Fruit fly (Drosophila melanogaster) whole organism, embryonic: ENCODE results near the gene Appl.

Experiments
- ATbp ChIP-seq: fragments of 200-800 bp; sonication (Bioruptor generic); optimal IDR thresholded peaks from 2 replicates; lab custom pipeline; 2017; ENCODE audit warnings: missing biosample characterization, mild to moderate bottlenecking, missing genetic modification characterization, missing genetic modification reagents
- Bgb ChIP-seq: fragments of 200-800 bp; sonication (Bioruptor generic); IDR thresholded peaks from 2 replicates; pipeline ENCODE4 v1.3.6; 2022; ENCODE audit warnings: missing biosample characterization, missing genetic modification characterization; ENCODE audit not compliant: partially characterized antibody
- CG11560 ChIP-seq: fragments of 200-800 bp; sonication (Bioruptor generic); IDR thresholded peaks from 3 replicates; pipeline ENCODE4 v1.3.6; 2022; ENCODE audit warnings: missing biosample characterization, missing genetic modification characterization
- CG13287 ChIP-seq: fragments of 200-800 bp; sonication (Bioruptor generic); IDR thresholded peaks from 2 replicates; pipeline ENCODE4 v1.3.6; 2022; ENCODE audit warnings: missing biosample characterization, missing genetic modification characterization; ENCODE audit not compliant: partially characterized antibody
- CG15514 ChIP-seq: fragments of 200-800 bp; sonication (Bioruptor generic); optimal IDR thresholded peaks from 3 replicates; lab custom pipeline; 2017; ENCODE audit warnings: missing biosample characterization, missing genetic modification characterization, mild to moderate bottlenecking, moderate library complexity, missing genetic modification reagents
- CG1603 ChIP-seq: fragments of 200-800 bp; sonication (Bioruptor generic); optimal IDR thresholded peaks from 2 replicates; lab custom pipeline; 2019; ENCODE audit warnings: missing biosample characterization, mild to moderate bottlenecking, missing genetic modification characterization, moderate library complexity
- CG2875 ChIP-seq: fragments of 200-800 bp; sonication (Bioruptor generic); optimal IDR thresholded peaks from 2 replicates; lab custom pipeline; 2017; ENCODE audit warnings: missing biosample characterization, mild to moderate bottlenecking, missing genetic modification characterization, missing genetic modification reagents
- CG3065 ChIP-seq: fragments of 200-800 bp; sonication (Bioruptor generic); optimal IDR thresholded peaks from 2 replicates; lab custom pipeline; 2016; ENCODE audit warnings: missing biosample characterization, missing genetic modification characterization
- CG34376 ChIP-seq: fragments of 200-800 bp; sonication (Bioruptor generic); optimal IDR thresholded peaks from 2 replicates; lab custom pipeline; 2018; ENCODE audit warnings: missing biosample characterization, mild to moderate bottlenecking, missing genetic modification characterization
- CG5953 ChIP-seq: fragments of 200-800 bp; sonication (Bioruptor generic); IDR thresholded peaks from 2 replicates; pipeline ENCODE4 v1.3.6; 2022; ENCODE audit warnings: missing biosample characterization, missing genetic modification characterization
- CG6689 ChIP-seq: fragments of 200-800 bp; sonication (Bioruptor generic); IDR thresholded peaks from 2 replicates; pipeline ENCODE4 v1.3.6; 2022; ENCODE audit warnings: missing biosample characterization, missing genetic modification characterization
- CrebB ChIP-seq: fragments of 200-800 bp; sonication (Bioruptor generic); optimal IDR thresholded peaks from 3 replicates; lab custom pipeline; 2018; ENCODE audit warnings: missing biosample characterization, mild to moderate bottlenecking, missing genetic modification characterization
- D19A ChIP-seq: fragments of 200-800 bp; optimal IDR thresholded peaks from 3 replicates; lab custom pipeline; 2019; ENCODE audit warnings: missing biosample characterization, mild to moderate bottlenecking, missing genetic modification characterization, moderate library complexity
- E2f2 ChIP-seq: fragments of 200-800 bp; sonication (Bioruptor generic); IDR thresholded peaks from 2 replicates; pipeline ENCODE4 v1.3.6; 2022; ENCODE audit warnings: missing biosample characterization, missing genetic modification characterization
- Fer3 ChIP-seq: fragments of 200-800 bp; sonication (Bioruptor generic); optimal IDR thresholded peaks from 2 replicates; lab custom pipeline; 2018; ENCODE audit warnings: missing biosample characterization, mild to moderate bottlenecking, missing genetic modification characterization, moderate library complexity
- Hmr ChIP-seq: fragments of 200-800 bp; sonication (Bioruptor generic); optimal IDR thresholded peaks from 3 replicates; lab custom pipeline; 2017; ENCODE audit warnings: mild to moderate bottlenecking, missing biosample characterization, missing genetic modification reagents, missing genetic modification characterization
- Kr ChIP-seq: fragments of 200-800 bp; sonication (Bioruptor generic); optimal IDR thresholded peaks from 2 replicates; lab custom pipeline; 2017; ENCODE audit warnings: missing biosample characterization, mild to moderate bottlenecking, missing genetic modification characterization
- Nf-YB ChIP-seq: fragments of 200-800 bp; sonication (Bioruptor generic); optimal IDR thresholded peaks from 3 replicates; lab custom pipeline; 2019; ENCODE audit warnings: missing biosample characterization, mild to moderate bottlenecking, missing genetic modification characterization, moderate library complexity
- Opbp ChIP-seq: fragments of 200-800 bp; sonication (Bioruptor generic); IDR thresholded peaks from 3 replicates; pipeline ENCODE4 v1.3.6; 2022; ENCODE audit warnings: missing biosample characterization, missing genetic modification characterization; ENCODE audit not compliant: partially characterized antibody
- PHDP ChIP-seq: fragments of 200-800 bp; sonication (Bioruptor generic); optimal IDR thresholded peaks from 3 replicates; lab custom pipeline; 2018; ENCODE audit warnings: missing biosample characterization, mild to moderate bottlenecking, missing genetic modification characterization, moderate library complexity
- Pdp1 ChIP-seq, 2 experiments: fragments of 200-800 bp; sonication (Bioruptor generic); optimal IDR thresholded peaks; 3 replicates each; lab custom pipeline; 2016; ENCODE audit warnings: missing biosample characterization in 2 of 2, missing genetic modification characterization in 2 of 2, mild to moderate bottlenecking in 1 of 2, moderate library complexity in 1 of 2
- Scr ChIP-seq: fragments of 200-800 bp; sonication (Bioruptor generic); IDR thresholded peaks from 2 replicates; pipeline ENCODE4 v1.3.6; 2022; ENCODE audit warnings: missing biosample characterization, missing genetic modification characterization; ENCODE audit not compliant: partially characterized antibody
- Sry-δ ChIP-seq: fragments of 200-800 bp; sonication (Bioruptor generic); optimal IDR thresholded peaks from 2 replicates; lab custom pipeline; 2016; ENCODE audit warnings: missing biosample characterization, missing genetic modification characterization
- Trl ChIP-seq, 3 experiments: fragments of >200 bp in 2 of 3; fragments of 200-800 bp in 1 of 3; sonication (Bioruptor generic) in 1 of 3; optimal IDR thresholded peaks; 2 replicates in 1 of 3; 3 replicates in 2 of 3; lab custom pipeline; 2016 to 2017; ENCODE audit warnings: missing biosample characterization in 1 of 3, missing genetic modification characterization in 1 of 3
- YL-1 ChIP-seq: fragments of 200-800 bp; sonication (Bioruptor generic); optimal IDR thresholded peaks from 3 replicates; lab custom pipeline; 2017; ENCODE audit warnings: missing biosample characterization, mild to moderate bottlenecking, missing genetic modification characterization
- abd-A ChIP-seq: fragments of 200-800 bp; sonication (Bioruptor generic); optimal IDR thresholded peaks from 3 replicates; lab custom pipeline; 2019; ENCODE audit warnings: missing biosample characterization, mild to moderate bottlenecking, missing genetic modification characterization, moderate library complexity
- ap ChIP-seq: fragments of 200-800 bp; sonication (Bioruptor generic); IDR thresholded peaks from 2 replicates; pipeline ENCODE4 v1.3.6; 2022; ENCODE audit warnings: missing biosample characterization, missing genetic modification characterization
- ase ChIP-seq: fragments of 200-800 bp; sonication (Bioruptor generic); IDR thresholded peaks from 3 replicates; pipeline ENCODE4 v1.3.6; 2022; ENCODE audit warnings: missing biosample characterization, missing genetic modification characterization
- fru ChIP-seq: fragments of >200 bp; optimal IDR thresholded peaks from 2 replicates; lab custom pipeline; 2017
- gsb-n ChIP-seq: fragments of 200-800 bp; sonication (Bioruptor generic); optimal IDR thresholded peaks from 3 replicates; lab custom pipeline; 2018; ENCODE audit warnings: missing biosample characterization, mild to moderate bottlenecking, missing genetic modification characterization
- insv ChIP-seq, 2 experiments: fragments of 200-800 bp; sonication (Bioruptor generic); optimal IDR thresholded peaks; 3 replicates each; lab custom pipeline; 2016 to 2018; ENCODE audit warnings: missing biosample characterization in 2 of 2, missing genetic modification characterization in 2 of 2
- lbe ChIP-seq: fragments of 200-800 bp; sonication (Bioruptor generic); optimal IDR thresholded peaks from 2 replicates; lab custom pipeline; 2016; ENCODE audit warnings: missing biosample characterization, mild to moderate bottlenecking, missing genetic modification characterization
- nmo ChIP-seq: fragments of 200-800 bp; sonication (Bioruptor generic); optimal IDR thresholded peaks from 2 replicates; lab custom pipeline; 2018; ENCODE audit warnings: missing biosample characterization, mild to moderate bottlenecking, missing genetic modification characterization, moderate library complexity
- pita ChIP-seq: fragments of 200-800 bp; sonication (Bioruptor generic); optimal IDR thresholded peaks from 2 replicates; lab custom pipeline; 2017; ENCODE audit warnings: missing biosample characterization, mild to moderate bottlenecking, missing genetic modification characterization
- salm ChIP-seq: fragments of 200-800 bp; sonication (Bioruptor generic); optimal IDR thresholded peaks from 2 replicates; lab custom pipeline; 2018; ENCODE audit warnings: missing biosample characterization, mild to moderate bottlenecking, missing genetic modification characterization
- seq ChIP-seq: fragments of 200-800 bp; sonication (Bioruptor generic); IDR thresholded peaks from 2 replicates; pipeline ENCODE4 v1.3.6; 2022; ENCODE audit warnings: missing biosample characterization, missing genetic modification characterization
- shn ChIP-seq: fragments of 200-800 bp; sonication (Bioruptor generic); optimal IDR thresholded peaks from 3 replicates; lab custom pipeline; 2016; ENCODE audit warnings: missing biosample characterization, missing genetic modification characterization
- sima ChIP-seq: fragments of 200-800 bp; sonication (Bioruptor generic); optimal IDR thresholded peaks from 2 replicates; lab custom pipeline; 2016; ENCODE audit warnings: missing biosample characterization, missing genetic modification characterization
- sr ChIP-seq: fragments of 200-800 bp; sonication (Bioruptor generic); IDR thresholded peaks from 3 replicates; pipeline ENCODE4 v1.3.6; 2022; ENCODE audit warnings: missing biosample characterization, missing genetic modification characterization
- trh ChIP-seq: fragments of 200-800 bp; sonication (Bioruptor generic); optimal IDR thresholded peaks from 2 replicates; lab custom pipeline; 2016; ENCODE audit warnings: missing biosample characterization, missing genetic modification characterization
- vvl ChIP-seq: fragments of 200-800 bp; sonication (Bioruptor generic); IDR thresholded peaks from 2 replicates; pipeline ENCODE4 v1.3.6; 2022; ENCODE audit warnings: missing biosample characterization, missing genetic modification characterization

The Appl gene

dm6 chrX:496326-496725, 34.0 kb upstream of the Appl start, which contains the start of gene svr (continued):
- no peak for TF ChIP-seq abd-A (tag; lab: Kevin White, UChicago)
- peak; percentile 30; the same call in 1 of the 2 replicates for TF ChIP-seq CG13287 (GFP tag; lab: Robert Waterston, UW)
- no peak for TF ChIP-seq pita (GFP tag; lab: Kevin White, UChicago)
- no peak for TF ChIP-seq sr (GFP tag; lab: Robert Waterston, UW)
- no peak for TF ChIP-seq Kr (GFP tag; lab: Kevin White, UChicago)
- no peak for TF ChIP-seq Bgb (GFP tag; lab: Robert Waterston, UW)
- TF ChIP-seq seq: no peak
- no peak for TF ChIP-seq CG2875 (GFP tag; lab: Kevin White, UChicago)
- no peak for TF ChIP-seq insv (GFP tag; optimal IDR thresholded peaks at IDR 0.05; lab: Kevin White, UChicago)
- peak; percentile 34 for TF ChIP-seq Sry-δ (GFP tag; lab: Kevin White, UChicago)
- TF ChIP-seq CG5953 (GFP tag; lab: Robert Waterston, UW): no peak
- TF ChIP-seq Opbp: 0 out of 3 replicates have a peak, but pooled peaks have one; percentile 26
- TF ChIP-seq PHDP (tag; lab: Kevin White, UChicago): no peak
- no peak for TF ChIP-seq fru (lab: Kevin White, UChicago)
- no peak for TF ChIP-seq shn (GFP tag; lab: Kevin White, UChicago)
- TF ChIP-seq CrebB (tag; lab: Kevin White, UChicago): no peak
- no peak for TF ChIP-seq trh (GFP tag; lab: Kevin White, UChicago)
- TF ChIP-seq CG11560: no peak
- no peak for TF ChIP-seq sima (GFP tag; lab: Kevin White, UChicago)
- TF ChIP-seq Trl (optimal IDR thresholded peaks at IDR 0.05; lab: Kevin White, UChicago): no peak
- no peak for TF ChIP-seq Trl (GFP tag; optimal IDR thresholded peaks at IDR 0.05; lab: Kevin White, UChicago)
- peak; percentile 65 for TF ChIP-seq CG1603
- TF ChIP-seq E2f2: peak; percentile 95
- TF ChIP-seq ATbp (GFP tag; lab: Kevin White, UChicago): no peak
- no peak for TF ChIP-seq vvl (GFP tag; lab: Robert Waterston, UW)
- no peak for TF ChIP-seq CG6689
- TF ChIP-seq ap (GFP tag; lab: Robert Waterston, UW): no peak
- no peak for TF ChIP-seq nmo (GFP tag; lab: Kevin White, UChicago)
- peak; percentile 64 for TF ChIP-seq CG15514 (GFP tag; lab: Kevin White, UChicago)
- TF ChIP-seq Scr (GFP tag; lab: Robert Waterston, UW): peak; percentile 39
- no peak for TF ChIP-seq salm (tag; lab: Kevin White, UChicago)
- TF ChIP-seq Nf-YB (GFP tag; lab: Kevin White, UChicago): no peak
- TF ChIP-seq gsb-n (tag; lab: Kevin White, UChicago): no peak
- TF ChIP-seq lbe (GFP tag; lab: Kevin White, UChicago): no peak
- no peak for TF ChIP-seq ase
- TF ChIP-seq CG3065 (GFP tag; lab: Kevin White, UChicago): no peak
- no peak for TF ChIP-seq Fer3

DNA sequence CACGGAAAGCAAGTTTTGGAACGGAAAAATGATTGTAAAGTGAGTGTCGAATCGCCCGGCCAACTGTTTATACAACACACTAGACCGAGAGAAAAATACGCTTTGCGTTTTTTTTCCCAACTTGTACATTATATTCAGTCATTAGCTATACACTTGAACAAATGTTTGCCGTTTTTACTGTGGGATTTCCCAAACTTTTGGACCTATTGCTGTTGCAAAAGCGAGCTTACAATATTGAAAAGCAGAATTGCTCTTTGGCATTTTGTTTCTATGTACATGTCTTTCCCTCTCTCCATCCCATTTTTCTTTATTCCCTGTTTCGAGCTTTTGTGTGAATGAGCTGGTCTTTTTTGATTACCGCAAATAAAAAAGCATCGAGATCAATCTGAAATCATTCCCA, 32.9 kb upstream of the Appl start:
- peak; percentile 12 for TF ChIP-seq CG34376 (GFP tag; lab: Kevin White, UChicago)
- peak in 1 of 2 experiments; percentile 35 for TF ChIP-seq Pdp1 (GFP tag; optimal IDR thresholded peaks at IDR 0.05; lab: Kevin White, UChicago)
- TF ChIP-seq YL-1 (GFP tag; lab: Kevin White, UChicago): no peak
- TF ChIP-seq D19A (tag; lab: Kevin White, UChicago): no peak
- peak; percentile 6 for TF ChIP-seq Hmr
- TF ChIP-seq, all 482 proteins: peak for 3
